Fruit fly (Drosophila melanogaster): ENCODE data around the gene CG8892.

The CG8892 gene

dm6 chr2L:4981278-4981966 is at the start of gene CG8892, which contains the start of gene CG34126:
Gene CG8892 (minus strand): TSS chr2L:4981592.
Gene CG34126 (plus strand): TSS chr2L:4981614.
- TF ChIP-seq CG8478 (optimal IDR thresholded peaks at IDR 0.05) = no peak

dm6 chr2L:5030535-5030934 is 49.1 kb upstream of the CG8892 start:
- TF ChIP-seq CTCF (optimal IDR thresholded peaks at IDR 0.05) (no peak), CG8478 (optimal IDR thresholded peaks at IDR 0.05) (no peak)

- no peak for TF ChIP-seq CTCF (optimal IDR thresholded peaks at IDR 0.05)
- no peak for TF ChIP-seq CG8478 (optimal IDR thresholded peaks at IDR 0.05)
These were observed 48.4 kb upstream of the CG8892 start for dm6 chr2L:5029809-5030108.

DNA sequence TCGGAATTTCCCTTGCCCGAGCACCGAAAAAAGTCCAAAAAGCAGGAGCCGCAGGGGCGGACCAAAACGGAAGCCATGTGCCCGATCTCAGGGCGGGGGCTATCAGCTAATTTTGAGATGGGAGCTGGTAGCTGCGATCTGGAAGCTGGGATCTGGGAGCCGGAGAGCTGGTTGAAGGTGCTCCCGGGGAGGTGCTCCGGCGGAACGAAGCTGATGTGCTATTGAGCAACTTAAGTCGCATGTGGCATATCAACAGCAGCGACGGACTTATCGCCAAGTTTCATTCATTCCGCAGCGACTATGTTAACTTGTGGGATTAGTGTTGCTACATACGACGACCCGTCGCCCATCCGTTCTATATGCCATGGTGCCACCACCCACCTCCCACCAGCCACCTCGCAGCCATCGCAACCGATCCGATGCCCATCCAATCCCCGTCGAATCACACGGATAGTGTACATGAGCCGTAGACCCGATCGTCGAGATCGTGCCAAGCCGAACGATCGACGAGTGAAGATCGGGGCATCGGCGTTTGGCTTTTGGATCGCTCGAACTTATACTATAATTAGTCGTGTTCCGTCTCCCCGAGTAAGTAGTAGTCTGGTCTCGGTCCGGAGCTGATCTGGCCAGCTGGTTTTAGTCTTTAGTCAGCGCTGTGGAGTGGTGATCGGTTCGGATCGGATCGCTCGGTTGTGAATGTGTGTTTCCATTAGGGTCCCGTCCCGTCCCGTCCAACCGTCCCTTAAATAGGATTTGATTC is 47.8 kb upstream of the CG8892 start, which contains the start of gene Col4a1:
Gene Col4a1, plus strand, starts transcription at position 561 of the 760 bp plus-strand sequence.
- TF ChIP-seq CTCF (optimal IDR thresholded peaks at IDR 0.05) (no peak), CG8478 (optimal IDR thresholded peaks at IDR 0.05) (no peak)

DNA sequence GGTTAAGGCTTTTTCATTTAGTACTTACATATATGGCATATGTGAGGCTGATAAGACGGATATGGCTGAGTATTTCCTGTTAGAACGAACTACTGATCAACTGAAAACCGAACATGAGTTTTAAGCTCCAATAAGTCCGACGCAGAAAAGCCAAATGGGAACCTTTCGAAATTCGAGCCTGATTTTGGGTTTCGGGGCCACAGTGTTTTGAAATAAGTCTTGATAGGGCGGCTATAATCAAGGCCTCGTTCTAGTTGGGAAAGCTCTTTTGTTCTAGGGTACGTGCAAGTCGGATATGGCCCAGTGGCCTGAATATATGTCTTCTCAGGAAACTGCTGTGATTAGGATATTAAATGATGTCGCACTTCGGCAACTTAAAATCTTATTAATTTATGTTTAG is 46.7 kb upstream of the CG8892 start, which contains the start of gene vkg:
Gene vkg, minus strand, starts transcription at position 101 of the 400 bp plus-strand sequence.
- TF ChIP-seq CTCF (optimal IDR thresholded peaks at IDR 0.05) = no peak
- no peak for TF ChIP-seq CG8478 (optimal IDR thresholded peaks at IDR 0.05)

DNA sequence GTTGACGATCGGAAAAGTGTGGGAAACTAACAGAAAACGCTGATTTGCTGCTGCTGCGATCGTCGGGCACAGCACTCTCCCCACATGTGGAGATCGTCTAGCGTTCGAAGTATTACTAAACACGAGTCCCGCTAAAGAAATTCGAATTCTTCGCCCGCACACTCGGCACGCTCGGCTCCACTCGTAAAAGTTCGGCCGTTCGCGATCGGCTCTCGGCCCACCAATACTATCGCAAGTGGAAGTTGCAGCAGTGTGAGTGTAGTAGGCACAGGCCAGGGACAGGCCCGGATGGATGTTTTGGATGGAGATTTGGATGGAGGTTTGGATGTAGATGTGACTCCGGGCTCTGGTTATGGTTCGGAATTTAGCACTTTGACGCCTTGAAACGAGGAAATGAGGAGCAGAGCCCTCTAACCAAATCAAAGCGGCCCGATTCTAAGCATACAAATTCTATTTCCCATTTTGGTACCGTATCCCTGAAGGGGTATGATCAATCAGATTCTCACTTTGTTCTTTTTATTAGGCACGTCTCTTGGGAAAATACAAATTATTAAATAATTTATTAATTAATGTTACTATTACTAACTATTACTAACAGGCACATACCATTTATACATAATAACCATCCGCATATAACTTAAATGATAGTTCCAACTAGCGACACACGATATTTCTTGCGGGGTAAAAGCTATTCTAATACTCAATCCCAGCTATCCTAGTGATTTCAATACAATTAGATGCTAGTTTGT is 46.1 kb upstream of the CG8892 start:
- TF ChIP-seq CTCF (optimal IDR thresholded peaks at IDR 0.05) = no peak

DNA sequence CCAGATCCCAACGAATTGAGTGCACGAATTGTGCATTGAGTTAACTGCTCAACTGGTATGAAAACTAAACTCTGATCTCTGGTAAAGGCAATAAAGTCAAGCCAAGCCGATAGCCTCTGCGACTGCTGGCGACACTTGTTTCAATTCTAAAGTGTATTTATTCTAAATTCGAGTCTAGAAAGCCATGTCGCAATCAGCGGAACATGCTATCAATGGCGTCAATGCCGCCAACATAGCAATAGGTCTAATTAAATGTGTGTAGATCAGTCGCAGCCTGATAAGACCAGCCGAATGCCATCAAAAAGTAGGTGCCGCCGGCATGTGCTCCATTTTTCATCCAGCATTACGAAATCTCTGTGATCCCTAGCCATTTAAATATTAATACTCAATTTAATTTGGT is 44.2 kb upstream of the CG8892 start:
- no peak for TF ChIP-seq CTCF (optimal IDR thresholded peaks at IDR 0.05)
- no peak for TF ChIP-seq CG8478 (optimal IDR thresholded peaks at IDR 0.05)

- TF ChIP-seq CG8478 (optimal IDR thresholded peaks at IDR 0.05) (no peak), CTCF (optimal IDR thresholded peaks at IDR 0.05) (no peak)
These were observed 41.2 kb upstream of the CG8892 start for dm6 chr2L:5022602-5023001.

- TF ChIP-seq CG8478 (optimal IDR thresholded peaks at IDR 0.05) (no peak), CTCF (optimal IDR thresholded peaks at IDR 0.05) (no peak)
These were observed 39.1 kb upstream of the CG8892 start for dm6 chr2L:5020479-5020878.

- TF ChIP-seq CG8478 (optimal IDR thresholded peaks at IDR 0.05) (no peak), CTCF (optimal IDR thresholded peaks at IDR 0.05) (peak in 1 of 2 experiments; percentile 10)
These were observed 29.4 kb upstream of the CG8892 start, which contains the start of the genes CG31917, Tfb5 and SelT for dm6 chr2L:5010784-5011260. Gene CG31917 (minus strand): TSS chr2L:5010834. Gene Tfb5 (minus strand): TSS chr2L:5010834. Gene SelT (plus strand): TSS chr2L:5010922.

DNA sequence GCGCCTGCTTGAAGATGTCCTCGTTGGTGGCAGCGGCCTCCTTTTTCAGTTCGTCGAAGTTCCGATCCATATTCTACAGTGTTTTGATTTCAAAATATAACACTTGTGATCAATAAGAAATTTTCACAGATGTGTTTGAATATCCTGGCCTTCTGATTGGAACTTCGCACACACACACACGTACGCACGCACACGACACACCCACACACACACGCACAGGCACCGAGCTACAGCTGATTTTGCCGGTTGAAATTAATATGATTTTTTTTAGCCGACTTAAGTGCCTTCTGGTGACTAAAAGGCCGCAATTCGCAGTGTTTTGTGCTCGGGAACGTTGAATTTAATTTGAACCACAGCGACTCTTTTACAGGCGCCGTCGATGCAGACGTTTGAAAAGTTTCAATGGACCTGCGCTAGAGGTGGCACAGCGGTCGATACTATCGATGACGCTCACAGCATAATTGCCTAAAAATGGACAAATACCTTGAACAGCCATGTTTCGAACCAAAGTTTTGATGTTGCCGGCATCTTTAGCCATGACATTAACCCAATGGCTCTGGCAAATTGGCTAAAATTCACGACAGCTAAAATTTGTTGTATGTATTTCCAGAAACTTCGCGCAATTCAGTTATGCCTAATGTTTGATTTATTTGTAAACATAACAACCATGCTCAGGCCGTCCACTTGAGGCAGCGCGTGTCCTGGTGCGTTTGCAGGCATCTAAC is 28.1 kb upstream of the CG8892 start, which contains the start of gene Rtnl1:
Gene Rtnl1, minus strand, starts transcription at position 415 of the 725 bp plus-strand sequence.
- no peak for TF ChIP-seq CG8478 (optimal IDR thresholded peaks at IDR 0.05)
- TF ChIP-seq CTCF (optimal IDR thresholded peaks at IDR 0.05) = peak; percentile 53 to 60

DNA sequence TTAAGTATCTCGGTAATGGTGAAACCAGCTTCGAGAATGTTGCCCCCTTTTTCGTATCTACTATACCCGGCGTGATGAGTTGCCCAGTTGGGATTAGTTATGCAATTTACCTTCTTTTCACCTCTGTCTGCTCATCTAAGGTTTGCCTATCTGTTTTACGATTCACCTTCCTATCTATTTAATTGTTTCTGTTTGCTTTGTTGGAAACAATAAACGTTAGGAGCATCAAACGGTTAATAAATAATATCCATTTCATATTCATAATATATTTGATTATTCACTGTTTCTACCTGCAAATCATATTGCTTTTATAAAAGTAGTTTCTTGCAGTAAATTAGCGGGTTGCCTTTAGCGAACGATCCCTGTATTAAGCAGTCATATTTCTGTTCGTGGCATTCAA is 25.9 kb upstream of the CG8892 start:
- TF ChIP-seq CG8478 (optimal IDR thresholded peaks at IDR 0.05) = no peak
- no peak for TF ChIP-seq CTCF (optimal IDR thresholded peaks at IDR 0.05)

DNA sequence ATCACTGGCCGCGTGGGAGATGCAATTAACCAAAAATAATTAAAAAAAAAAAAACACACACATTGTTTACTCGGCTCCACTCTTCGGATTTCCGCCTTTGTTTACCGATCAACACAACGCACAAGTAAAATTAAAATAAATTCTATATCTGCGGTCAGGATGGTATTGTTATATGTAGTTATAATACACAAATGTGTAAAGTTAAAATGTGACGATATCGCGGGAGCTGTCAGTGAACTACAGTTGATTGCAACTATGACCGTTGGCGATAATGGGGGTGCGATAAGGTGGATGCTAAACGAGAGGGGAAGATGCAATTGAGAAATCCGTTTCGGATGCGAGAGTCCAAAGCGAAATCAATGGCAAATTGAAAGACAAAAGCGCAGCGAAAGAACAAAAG is 24.9 kb upstream of the CG8892 start:
- TF ChIP-seq CG8478 (optimal IDR thresholded peaks at IDR 0.05) (no peak), CTCF (optimal IDR thresholded peaks at IDR 0.05) (no peak)

DNA sequence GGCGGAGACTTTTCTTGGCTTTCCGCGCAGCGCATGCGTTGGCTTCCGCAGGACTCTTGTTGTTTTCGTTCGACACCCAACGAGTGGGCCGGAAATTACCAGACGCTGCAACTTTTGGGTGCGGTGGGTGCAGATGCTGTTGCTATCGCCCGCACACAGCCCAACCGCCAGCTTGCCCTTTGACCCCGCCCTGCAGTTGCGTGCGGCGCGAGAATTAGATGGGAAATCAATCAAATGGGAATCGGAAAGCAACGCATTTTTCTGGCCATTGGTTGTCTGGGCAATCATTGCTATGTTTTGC is 24.0 kb upstream of the CG8892 start:
- TF ChIP-seq CTCF (optimal IDR thresholded peaks at IDR 0.05) (no peak), CG8478 (optimal IDR thresholded peaks at IDR 0.05) (no peak)

All from S2 (cell line).